Fruit fly (Drosophila melanogaster) whole organism, embryonic: ENCODE data around the gene alpha-Spec.

Source experiments
- CG10267 ChIP-seq: fragments of 200-800 bp; sonication (Bioruptor generic); optimal IDR thresholded peaks from 2 replicates; lab custom pipeline; 2018; ENCODE audit warnings: missing biosample characterization, mild to moderate bottlenecking, missing genetic modification characterization, moderate library complexity
- CG10274 ChIP-seq: fragments of 200-800 bp; sonication (Bioruptor generic); optimal IDR thresholded peaks from 3 replicates; lab custom pipeline; 2017; ENCODE audit warnings: missing biosample characterization, mild to moderate bottlenecking, missing genetic modification characterization
- CG13296 ChIP-seq: fragments of 200-800 bp; sonication (Bioruptor generic); optimal IDR thresholded peaks from 3 replicates; lab custom pipeline; 2018; ENCODE audit warnings: missing biosample characterization, mild to moderate bottlenecking, missing genetic modification characterization
- CG15479 ChIP-seq: fragments of 200-800 bp; sonication (Bioruptor generic); optimal IDR thresholded peaks from 3 replicates; lab custom pipeline; 2019; ENCODE audit warnings: missing biosample characterization, mild to moderate bottlenecking, missing genetic modification characterization, moderate library complexity
- CG1603 ChIP-seq: fragments of 200-800 bp; sonication (Bioruptor generic); optimal IDR thresholded peaks from 2 replicates; lab custom pipeline; 2019; ENCODE audit warnings: missing biosample characterization, mild to moderate bottlenecking, missing genetic modification characterization, moderate library complexity
- CG16779 ChIP-seq: fragments of 200-800 bp; sonication (Bioruptor generic); IDR thresholded peaks from 2 replicates; pipeline ENCODE4 v1.3.6; 2022; ENCODE audit warnings: missing biosample characterization, missing genetic modification characterization
- CG16863 ChIP-seq: fragments of 200-800 bp; sonication (Bioruptor generic); optimal IDR thresholded peaks from 3 replicates; lab custom pipeline; 2016; ENCODE audit warnings: missing biosample characterization, missing genetic modification characterization
- CG17568 ChIP-seq: fragments of 200-800 bp; sonication (Bioruptor generic); optimal IDR thresholded peaks from 2 replicates; lab custom pipeline; 2018; ENCODE audit warnings: missing biosample characterization, mild to moderate bottlenecking, missing genetic modification characterization, moderate library complexity
- CG1792 ChIP-seq: fragments of 200-800 bp; sonication (Bioruptor generic); optimal IDR thresholded peaks from 2 replicates; lab custom pipeline; 2016; ENCODE audit warnings: missing biosample characterization, missing genetic modification characterization
- CG2116 ChIP-seq: fragments of 200-800 bp; sonication (Bioruptor generic); optimal IDR thresholded peaks from 3 replicates; lab custom pipeline; 2018; ENCODE audit warnings: missing biosample characterization, mild to moderate bottlenecking, missing genetic modification characterization
- CG2199 ChIP-seq: fragments of 200-800 bp; sonication (Bioruptor generic); IDR thresholded peaks from 3 replicates; pipeline ENCODE4 v1.3.6; 2022; ENCODE audit warnings: missing biosample characterization, missing genetic modification characterization
- CG3065 ChIP-seq: fragments of 200-800 bp; sonication (Bioruptor generic); optimal IDR thresholded peaks from 2 replicates; lab custom pipeline; 2016; ENCODE audit warnings: missing biosample characterization, missing genetic modification characterization
- CG43689 ChIP-seq: fragments of 200-800 bp; sonication (Bioruptor generic); IDR thresholded peaks from 2 replicates; pipeline ENCODE4 v1.3.6; 2022; ENCODE audit warnings: missing biosample characterization, missing genetic modification characterization
- CG6813 ChIP-seq: fragments of 200-800 bp; sonication (Bioruptor generic); optimal IDR thresholded peaks from 2 replicates; lab custom pipeline; 2017; ENCODE audit warnings: missing biosample characterization, missing genetic modification characterization, mild to moderate bottlenecking, moderate library complexity, missing genetic modification reagents
- CG7745 ChIP-seq: fragments of 200-800 bp; sonication (Bioruptor generic); optimal IDR thresholded peaks from 2 replicates; lab custom pipeline; 2018; ENCODE audit warnings: missing biosample characterization, mild to moderate bottlenecking, missing genetic modification characterization, moderate library complexity
- CG7786 ChIP-seq: fragments of 200-800 bp; sonication (Bioruptor generic); optimal IDR thresholded peaks from 2 replicates; lab custom pipeline; 2016; ENCODE audit warnings: missing biosample characterization, missing genetic modification characterization
- CG8359 ChIP-seq: fragments of 200-800 bp; sonication (Bioruptor generic); optimal IDR thresholded peaks from 2 replicates; lab custom pipeline; 2017; ENCODE audit warnings: missing biosample characterization, mild to moderate bottlenecking, missing genetic modification characterization, borderline replicate concordance
- CG8765 ChIP-seq: fragments of 200-800 bp; sonication (Bioruptor generic); IDR thresholded peaks from 2 replicates; pipeline ENCODE4 v1.3.6; 2022; ENCODE audit warnings: missing biosample characterization, missing genetic modification characterization
- CG9609 ChIP-seq: fragments of 200-800 bp; sonication (Bioruptor generic); optimal IDR thresholded peaks from 3 replicates; lab custom pipeline; 2016; ENCODE audit warnings: missing biosample characterization, missing genetic modification characterization
- CG9817 ChIP-seq: fragments of 200-800 bp; sonication (Bioruptor generic); optimal IDR thresholded peaks from 2 replicates; lab custom pipeline; 2018; ENCODE audit warnings: missing biosample characterization, mild to moderate bottlenecking, missing genetic modification characterization, moderate library complexity
- Dip3 ChIP-seq: fragments of 200-800 bp; sonication (Bioruptor generic); optimal IDR thresholded peaks from 3 replicates; lab custom pipeline; 2016; ENCODE audit warnings: missing biosample characterization, missing genetic modification characterization
- ERR ChIP-seq: fragments of 200-800 bp; sonication (Bioruptor generic); optimal IDR thresholded peaks from 2 replicates; lab custom pipeline; 2016; ENCODE audit warnings: missing biosample characterization, missing genetic modification characterization
- Ets97D ChIP-seq: fragments of 200-800 bp; sonication (Bioruptor generic); optimal IDR thresholded peaks from 3 replicates; lab custom pipeline; 2016; ENCODE audit warnings: missing biosample characterization, missing genetic modification characterization
- Fer3 ChIP-seq: fragments of 200-800 bp; sonication (Bioruptor generic); optimal IDR thresholded peaks from 2 replicates; lab custom pipeline; 2018; ENCODE audit warnings: missing biosample characterization, mild to moderate bottlenecking, missing genetic modification characterization, moderate library complexity
- Hr39 ChIP-seq: fragments of >200 bp; optimal IDR thresholded peaks from 2 replicates; lab custom pipeline; 2017
- Lpt ChIP-seq: fragments of >200 bp; optimal IDR thresholded peaks from 2 replicates; lab custom pipeline; 2018; ENCODE audit warnings: missing biosample characterization, missing genetic modification characterization
- MESR4 ChIP-seq: fragments of 200-800 bp; sonication (Bioruptor generic); optimal IDR thresholded peaks from 2 replicates; lab custom pipeline; 2018; ENCODE audit warnings: missing biosample characterization, mild to moderate bottlenecking, missing genetic modification characterization, moderate library complexity
- MTF-1 ChIP-seq: fragments of 200-800 bp; sonication (Bioruptor generic); optimal IDR thresholded peaks from 2 replicates; lab custom pipeline; 2018; ENCODE audit warnings: missing biosample characterization, mild to moderate bottlenecking, missing genetic modification characterization, borderline replicate concordance
- Optix ChIP-seq: fragments of 200-800 bp; sonication (Bioruptor generic); IDR thresholded peaks from 3 replicates; pipeline ENCODE4 v1.3.6; 2022; ENCODE audit warnings: missing biosample characterization, missing genetic modification characterization
- Poxn ChIP-seq: fragments of 200-800 bp; sonication (Bioruptor generic); IDR thresholded peaks from 2 replicates; pipeline ENCODE4 v1.3.6; 2022; ENCODE audit warnings: missing biosample characterization, missing genetic modification characterization
- Ravus ChIP-seq: fragments of 200-800 bp; sonication (Bioruptor generic); IDR thresholded peaks from 2 replicates; pipeline ENCODE4 v1.3.6; 2022; ENCODE audit warnings: missing biosample characterization, missing genetic modification characterization
- Scr ChIP-seq: fragments of 200-800 bp; sonication (Bioruptor generic); IDR thresholded peaks from 2 replicates; pipeline ENCODE4 v1.3.6; 2022; ENCODE audit warnings: missing biosample characterization, missing genetic modification characterization; ENCODE audit not compliant: partially characterized antibody
- Spps ChIP-seq: fragments of 200-800 bp; sonication (Bioruptor generic); optimal IDR thresholded peaks from 2 replicates; lab custom pipeline; 2018; ENCODE audit warnings: missing biosample characterization, mild to moderate bottlenecking, missing genetic modification characterization
- ase ChIP-seq: fragments of 200-800 bp; sonication (Bioruptor generic); IDR thresholded peaks from 3 replicates; pipeline ENCODE4 v1.3.6; 2022; ENCODE audit warnings: missing biosample characterization, missing genetic modification characterization
- az2 ChIP-seq: fragments of 200-800 bp; sonication (Bioruptor generic); optimal IDR thresholded peaks from 3 replicates; lab custom pipeline; 2016; ENCODE audit warnings: missing biosample characterization, missing genetic modification characterization
- bsh ChIP-seq, 2 experiments: fragments of 200-800 bp; sonication (Bioruptor generic); optimal IDR thresholded peaks; 2 replicates each; lab custom pipeline; 2017 to 2018; ENCODE audit warnings: mild to moderate bottlenecking in 2 of 2, missing biosample characterization in 2 of 2, missing genetic modification characterization in 2 of 2, moderate library complexity in 1 of 2
- cas ChIP-seq: fragments of 200-800 bp; sonication (Bioruptor generic); IDR thresholded peaks from 2 replicates; pipeline ENCODE4 v1.3.6; 2022; ENCODE audit warnings: missing biosample characterization, missing genetic modification characterization
- cg ChIP-seq: fragments of 200-800 bp; sonication (Bioruptor generic); optimal IDR thresholded peaks from 3 replicates; lab custom pipeline; 2019; ENCODE audit warnings: missing biosample characterization, mild to moderate bottlenecking, missing genetic modification characterization, moderate library complexity
- corto ChIP-seq: fragments of 200-800 bp; sonication (Bioruptor generic); optimal IDR thresholded peaks from 2 replicates; lab custom pipeline; 2016; ENCODE audit warnings: missing biosample characterization, mild to moderate bottlenecking, missing genetic modification characterization, moderate library complexity
- dmrt11E ChIP-seq: fragments of 200-800 bp; sonication (Bioruptor generic); optimal IDR thresholded peaks from 3 replicates; lab custom pipeline; 2018; ENCODE audit warnings: missing biosample characterization, mild to moderate bottlenecking, missing genetic modification characterization, moderate library complexity
- en ChIP-seq: fragments of 200-800 bp; sonication (Bioruptor generic); optimal IDR thresholded peaks from 2 replicates; lab custom pipeline; 2016; ENCODE audit warnings: missing biosample characterization, missing genetic modification characterization
- exex ChIP-seq: fragments of 200-800 bp; sonication (Bioruptor generic); optimal IDR thresholded peaks from 4 replicates; lab custom pipeline; 2018; ENCODE audit warnings: missing biosample characterization, mild to moderate bottlenecking, missing genetic modification characterization, moderate library complexity
- grau ChIP-seq: fragments of 200-800 bp; optimal IDR thresholded peaks from 3 replicates; lab custom pipeline; 2019; ENCODE audit warnings: missing biosample characterization, mild to moderate bottlenecking, missing genetic modification characterization, moderate library complexity
- hkb ChIP-seq, 2 experiments: fragments of 200-800 bp in 1 of 2; fragments of >200 bp in 1 of 2; sonication (Bioruptor generic) in 1 of 2; IDR thresholded peaks in 1 of 2; optimal IDR thresholded peaks in 1 of 2; 2 replicates each; pipeline versions ENCODE4 v1.3.6 to Lab custom; 2017 to 2022; ENCODE audit warnings: missing biosample characterization in 1 of 2, missing genetic modification characterization in 1 of 2
- pfk ChIP-seq: fragments of 200-800 bp; sonication (Bioruptor generic); optimal IDR thresholded peaks from 2 replicates; lab custom pipeline; 2018; ENCODE audit warnings: missing biosample characterization, mild to moderate bottlenecking, missing genetic modification characterization, moderate library complexity
- sens-2 ChIP-seq: fragments of 200-800 bp; sonication (Bioruptor generic); IDR thresholded peaks from 2 replicates; pipeline ENCODE4 v1.3.6; 2022; ENCODE audit warnings: missing biosample characterization, missing genetic modification characterization
- sima ChIP-seq: fragments of 200-800 bp; sonication (Bioruptor generic); optimal IDR thresholded peaks from 2 replicates; lab custom pipeline; 2016; ENCODE audit warnings: missing biosample characterization, missing genetic modification characterization
- zf30C ChIP-seq: fragments of 200-800 bp; sonication (Bioruptor generic); optimal IDR thresholded peaks from 3 replicates; lab custom pipeline; 2018; ENCODE audit warnings: missing biosample characterization, mild to moderate bottlenecking, missing genetic modification characterization

alpha-Spec gene

dm6 chr3L:1746338-1747199 lies 48.6 kb downstream of the alpha-Spec start, which contains the start of gene CG13921 (continued):
- TF ChIP-seq CG2199 (peak; percentile 100), Fer3 (peak; percentile 98), en (GFP tag; lab: Kevin White, UChicago) (peak; percentile 99), Scr (GFP tag; lab: Robert Waterston, UW) (no peak), CG6813 (GFP tag; lab: Kevin White, UChicago) (peak; percentile 99), ERR (GFP tag; lab: Kevin White, UChicago) (peak; percentile 97), zf30C (GFP tag; lab: Kevin White, UChicago) (peak; percentile 100), Hr39 (lab: Kevin White, UChicago) (no peak), pfk (GFP tag; lab: Kevin White, UChicago) (peak; percentile 59), CG16779 (GFP tag; lab: Robert Waterston, UW) (peak; percentile 97), CG15479 (peak; percentile 98), exex (tag; lab: Kevin White, UChicago) (peak; percentile 82), Ets97D (GFP tag; lab: Kevin White, UChicago) (peak; percentile 95), CG7745 (tag; lab: Kevin White, UChicago) (peak; percentile 92), ase (GFP tag; lab: Robert Waterston, UW) (peak; percentile 98), CG3065 (peak; percentile 98), grau (tag; lab: Kevin White, UChicago) (peak; percentile 97), CG13296 (GFP tag; lab: Kevin White, UChicago) (peak; percentile 96), Ravus (GFP tag; lab: Robert Waterston, UW) (peak; percentile 96), CG9609 (GFP tag; lab: Kevin White, UChicago) (peak; percentile 99), CG10274 (GFP tag; lab: Kevin White, UChicago) (peak; percentile 95), dmrt11E (peak; percentile 100), CG17568 (GFP tag; lab: Kevin White, UChicago) (no peak), CG7786 (GFP tag; lab: Kevin White, UChicago) (peak; percentile 98), Dip3 (GFP tag; lab: Kevin White, UChicago) (peak; percentile 95), CG16863 (peak; percentile 98), cg (peak; percentile 86), MESR4 (GFP tag; lab: Kevin White, UChicago) (peak; percentile 77), sens-2 (GFP tag; lab: Robert Waterston, UW) (peak; percentile 99), corto (GFP tag; lab: Kevin White, UChicago) (peak; percentile 98), Poxn (GFP tag; lab: Robert Waterston, UW) (peak; percentile 94), Lpt (GFP tag; lab: Kevin White, UChicago) (no peak), CG1792 (peak; percentile 99), CG8359 (GFP tag; lab: Kevin White, UChicago) (peak; percentile 96), CG10267 (tag; lab: Kevin White, UChicago) (peak; percentile 99), hkb (optimal IDR thresholded peaks at IDR 0.05; lab: Kevin White, UChicago) (no peak), hkb (GFP tag; IDR thresholded peaks at IDR 0.05; lab: Robert Waterston, UW) (peak; percentile 99), cas (peak; percentile 97), Spps (tag; lab: Kevin White, UChicago) (peak; percentile 99), CG43689 (peak; percentile 96), CG9817 (tag; lab: Kevin White, UChicago) (peak; percentile 98), Optix (peak; percentile 99), sima (GFP tag; lab: Kevin White, UChicago) (peak; percentile 98), bsh (GFP tag; optimal IDR thresholded peaks at IDR 0.05; lab: Kevin White, UChicago) (peak; percentile 98 to 99), CG2116 (GFP tag; lab: Kevin White, UChicago) (peak; percentile 86), CG8765 (GFP tag; lab: Robert Waterston, UW) (peak; percentile 99), az2 (peak; percentile 99), CG1603 (tag; lab: Kevin White, UChicago) (peak; percentile 99), MTF-1 (GFP tag; lab: Kevin White, UChicago) (peak; percentile 98)
